Fruit fly (Drosophila melanogaster): Measurements from ENCODE around the gene CG6293.

Gene CG6293

dm6 chr3R:10349987-10350386 lies 38.6 kb upstream of the CG6293 start, which contains the start of gene jumu (continued):
- TF ChIP-seq Meics (GFP tag; optimal IDR thresholded peaks at IDR 0.05) (peak; percentile 7), CG10147 (GFP tag; optimal IDR thresholded peaks at IDR 0.05) (peak; percentile 19), CG8924 (tag; optimal IDR thresholded peaks at IDR 0.05) (peak; percentile 22), CG7987 (GFP tag; optimal IDR thresholded peaks at IDR 0.05) (no peak), D19A (tag; optimal IDR thresholded peaks at IDR 0.05) (peak; percentile 9), gro (GFP tag; optimal IDR thresholded peaks at IDR 0.05) (peak; percentile 34), yki (optimal IDR thresholded peaks at IDR 0.05) (no peak), Scr (GFP tag; IDR thresholded peaks at IDR 0.05; ENCODE audit: partially characterized antibody) (no peak), ftz-f1 (GFP tag; optimal IDR thresholded peaks at IDR 0.05) (peak; percentile 31), CG17328 (GFP tag; IDR thresholded peaks at IDR 0.05) (no peak), CG16815 (GFP tag; optimal IDR thresholded peaks at IDR 0.05) (no peak), CG2199 (GFP tag; IDR thresholded peaks at IDR 0.05) (no peak), CG9932 (GFP tag; IDR thresholded peaks at IDR 0.05) (no peak), Side (GFP tag; optimal IDR thresholded peaks at IDR 0.05) (no peak), jing (GFP tag; optimal IDR thresholded peaks at IDR 0.05) (no peak), Med (GFP tag) (peak; percentile 81), CG10366 (GFP tag; IDR thresholded peaks at IDR 0.05) (no peak), bab2 (GFP tag; optimal IDR thresholded peaks at IDR 0.05) (no peak), CG15601 (tag; optimal IDR thresholded peaks at IDR 0.05) (peak; percentile 61), Hr51 (GFP tag; optimal IDR thresholded peaks at IDR 0.05) (peak in 1 of 2 experiments; percentile 31), CG3726 (GFP tag; IDR thresholded peaks at IDR 0.05) (no peak), shn (GFP tag; optimal IDR thresholded peaks at IDR 0.05) (peak; percentile 5), HLH54F (GFP tag; optimal IDR thresholded peaks at IDR 0.05) (no peak), gfzf (GFP tag; optimal IDR thresholded peaks at IDR 0.05) (peak; percentile 98), CG3281 (GFP tag; optimal IDR thresholded peaks at IDR 0.05) (peak; percentile 19), nmo (GFP tag; optimal IDR thresholded peaks at IDR 0.05) (peak; percentile 45), CG13424 (tag; optimal IDR thresholded peaks at IDR 0.05) (peak; percentile 16), CG9609 (GFP tag; optimal IDR thresholded peaks at IDR 0.05) (peak; percentile 40), CG15073 (GFP tag; optimal IDR thresholded peaks at IDR 0.05) (no peak), Ets65A (GFP tag) (peak; percentile 83), bigmax (GFP tag; optimal IDR thresholded peaks at IDR 0.05) (peak; percentile 54), CG13894 (tag; optimal IDR thresholded peaks at IDR 0.05) (peak; percentile 41), Mad (GFP tag; optimal IDR thresholded peaks at IDR 0.05) (peak; percentile 46), Gug (GFP tag; IDR thresholded peaks at IDR 0.05) (no peak), CG31365 (tag; optimal IDR thresholded peaks at IDR 0.05) (no peak), schlank (tag; optimal IDR thresholded peaks at IDR 0.05) (no peak), dimm (GFP tag; IDR thresholded peaks at IDR 0.05) (no peak), Aef1 (GFP tag; IDR thresholded peaks at IDR 0.05) (no peak), so (GFP tag; IDR thresholded peaks at IDR 0.05) (no peak), Vsx1 (GFP tag; optimal IDR thresholded peaks at IDR 0.05) (no peak), esg (GFP tag; conservative IDR thresholded peaks at IDR 0.05) (no peak), chn (GFP tag; optimal IDR thresholded peaks at IDR 0.05) (no peak), CG11723 (GFP tag; optimal IDR thresholded peaks at IDR 0.05) (no peak), lilli (GFP tag; optimal IDR thresholded peaks at IDR 0.05) (peak; percentile 25), croc (GFP tag; conservative IDR thresholded peaks at IDR 0.05) (no peak), CG14965 (GFP tag; optimal IDR thresholded peaks at IDR 0.05; ENCODE audit: borderline replicate concordance) (no peak), CG1024 (GFP tag; IDR thresholded peaks at IDR 0.05) (no peak), CG7372 (GFP tag; IDR thresholded peaks at IDR 0.05) (no peak), CG31441 (GFP tag; IDR thresholded peaks at IDR 0.05) (no peak), Ets97D (GFP tag; optimal IDR thresholded peaks at IDR 0.05) (peak; percentile 87), CG10565 (GFP tag; optimal IDR thresholded peaks at IDR 0.05) (no peak), tin (GFP tag; optimal IDR thresholded peaks at IDR 0.05) (no peak), Fer1 (GFP tag; optimal IDR thresholded peaks at IDR 0.05) (peak; percentile 25)

All from whole organism, embryonic.